Fruit fly (Drosophila melanogaster): ENCODE measurements around the gene CG4238.

Gene CG4238

DNA sequence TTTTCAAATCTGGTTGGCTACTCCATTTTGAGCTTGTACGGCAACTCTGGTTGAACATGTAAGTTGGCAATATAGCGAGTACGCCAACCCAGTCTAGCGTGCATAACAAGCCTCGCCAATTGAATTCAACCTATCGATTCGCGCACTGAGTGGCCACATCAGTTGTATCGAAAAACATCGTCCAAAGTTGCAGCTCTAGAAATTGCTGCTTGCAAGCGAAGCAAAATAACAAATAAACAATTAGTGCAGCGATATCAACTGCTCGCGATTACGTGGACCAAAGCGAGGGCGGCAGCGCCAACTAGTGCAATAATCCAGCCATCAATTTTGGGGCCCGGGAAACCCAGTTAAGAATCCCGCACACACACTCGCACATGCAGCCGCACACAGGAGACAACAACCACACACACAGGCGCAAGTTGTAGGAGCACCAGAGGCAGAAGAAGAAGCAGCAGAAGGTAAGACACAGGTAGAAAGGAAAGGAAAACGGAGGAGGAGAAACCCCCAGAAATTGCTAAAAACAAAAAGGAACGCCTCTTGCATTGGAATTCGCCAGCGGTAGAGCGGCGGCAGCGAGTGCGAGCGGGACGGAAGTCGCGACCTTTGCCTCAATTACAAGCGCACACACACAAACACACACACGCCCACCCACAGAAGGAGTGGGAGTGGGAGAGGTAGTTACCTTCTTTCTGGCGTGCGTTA, 28.0 kb downstream of the CG4238 start (continued):
- TF ChIP-seq kni (GFP tag; optimal IDR thresholded peaks at IDR 0.05) (no peak), CG9215 (GFP tag; IDR thresholded peaks at IDR 0.05) (no peak), sqz (GFP tag; optimal IDR thresholded peaks at IDR 0.05) (no peak), CG34422 (GFP tag; IDR thresholded peaks at IDR 0.05) (peak; percentile 74; the same call in 2 of the 3 replicates), Taf1 (GFP tag; IDR thresholded peaks at IDR 0.05) (no peak), Drgx (GFP tag; IDR thresholded peaks at IDR 0.05) (no peak), Mes4 (GFP tag; optimal IDR thresholded peaks at IDR 0.05) (no peak), CG9437 (GFP tag; optimal IDR thresholded peaks at IDR 0.05) (no peak), CG7786 (GFP tag; optimal IDR thresholded peaks at IDR 0.05) (no peak), Nf-YC (tag; optimal IDR thresholded peaks at IDR 0.05) (peak; percentile 56), CG9817 (tag; optimal IDR thresholded peaks at IDR 0.05) (peak; percentile 16), cas (GFP tag; IDR thresholded peaks at IDR 0.05) (no peak), Oli (tag; optimal IDR thresholded peaks at IDR 0.05) (no peak), NFAT (GFP tag; IDR thresholded peaks at IDR 0.05) (peak; percentile 12; the same call in 1 of the 2 replicates), toy (GFP tag; IDR thresholded peaks at IDR 0.05) (no peak), lilli (GFP tag; optimal IDR thresholded peaks at IDR 0.05) (peak; percentile 14), CG14441 (GFP tag; IDR thresholded peaks at IDR 0.05) (0 out of 2 replicates have a peak, but pooled peaks have one; percentile 27), CG3281 (GFP tag; optimal IDR thresholded peaks at IDR 0.05) (no peak), CG10565 (GFP tag; optimal IDR thresholded peaks at IDR 0.05) (no peak), chn (GFP tag; optimal IDR thresholded peaks at IDR 0.05) (peak; percentile 24), ash1 (GFP tag; optimal IDR thresholded peaks at IDR 0.05) (no peak), h (optimal IDR thresholded peaks at IDR 0.05) (no peak), CG1529 (GFP tag; optimal IDR thresholded peaks at IDR 0.05) (no peak), CG1602 (GFP tag; optimal IDR thresholded peaks at IDR 0.05) (no peak), CG1024 (GFP tag; IDR thresholded peaks at IDR 0.05) (no peak), seq (GFP tag; IDR thresholded peaks at IDR 0.05) (no peak), CG5180 (GFP tag; optimal IDR thresholded peaks at IDR 0.05) (no peak), Neu2 (GFP tag; optimal IDR thresholded peaks at IDR 0.05; ENCODE audit: borderline replicate concordance) (no peak), zfh1 (GFP tag; IDR thresholded peaks at IDR 0.05) (0 out of 3 replicates have a peak, but pooled peaks have one; percentile 11), Atf3 (GFP tag; optimal IDR thresholded peaks at IDR 0.05) (no peak), CG32532 (GFP tag; IDR thresholded peaks at IDR 0.05) (peak; percentile 38; the same call in 1 of the 2 replicates), CG15011 (GFP tag; optimal IDR thresholded peaks at IDR 0.05) (no peak), CG10321 (GFP tag; IDR thresholded peaks at IDR 0.05) (no peak), fd102C (GFP tag; optimal IDR thresholded peaks at IDR 0.05) (no peak), CG12942 (GFP tag; optimal IDR thresholded peaks at IDR 0.05) (no peak), CG6689 (GFP tag; IDR thresholded peaks at IDR 0.05) (no peak), Hsf (GFP tag; optimal IDR thresholded peaks at IDR 0.05) (peak; percentile 8), CG11398 (GFP tag; optimal IDR thresholded peaks at IDR 0.05) (no peak), gfzf (GFP tag; optimal IDR thresholded peaks at IDR 0.05) (peak; percentile 60), ac (GFP tag; optimal IDR thresholded peaks at IDR 0.05) (no peak), CG1647 (GFP tag; optimal IDR thresholded peaks at IDR 0.05) (peak; percentile 45), dpn (GFP tag; optimal IDR thresholded peaks at IDR 0.05) (peak; percentile 13 to 38), zfh2 (GFP tag; optimal IDR thresholded peaks at IDR 0.05) (peak; percentile 34), TFAM (GFP tag; optimal IDR thresholded peaks at IDR 0.05) (no peak), Chrac-16 (GFP tag; optimal IDR thresholded peaks at IDR 0.05) (no peak), Doc2 (GFP tag; IDR thresholded peaks at IDR 0.05) (no peak), Ravus (GFP tag; IDR thresholded peaks at IDR 0.05) (no peak), CG2678 (tag; optimal IDR thresholded peaks at IDR 0.05) (no peak), Meics (GFP tag; optimal IDR thresholded peaks at IDR 0.05) (no peak), eyg (GFP tag; optimal IDR thresholded peaks at IDR 0.05) (no peak), Fer3 (tag; optimal IDR thresholded peaks at IDR 0.05) (no peak)
